Worm (Caenorhabditis elegans): ENCODE data around the gene unc-7.

ce11 chrX:15128184-15128583 lies 19.4 kb downstream of the unc-7 start:
- TF ChIP-seq lin-39 (tag; optimal IDR thresholded peaks at IDR 0.05) (no peak), efl-1 (optimal IDR thresholded peaks at IDR 0.05) (no peak), efl-1 (GFP tag; optimal IDR thresholded peaks at IDR 0.05 in 1 of 2) (no peak), unc-62 (GFP tag; optimal IDR thresholded peaks at IDR 0.05) (no peak), tbx-2 (tag; optimal IDR thresholded peaks at IDR 0.05) (no peak), rnt-1 (tag; optimal IDR thresholded peaks at IDR 0.05) (no peak), aha-1 (tag; optimal IDR thresholded peaks at IDR 0.05) (no peak), alr-1 (tag; optimal IDR thresholded peaks at IDR 0.05; ENCODE audit: borderline replicate concordance) (no peak), isw-1 (GFP tag; IDR thresholded peaks at IDR 0.05) (no peak), ztf-4 (tag; optimal IDR thresholded peaks at IDR 0.05) (no peak), nhr-77 (tag; optimal IDR thresholded peaks at IDR 0.05) (no peak), nhr-19 (GFP tag; conservative IDR thresholded peaks at IDR 0.05) (no peak), sptf-1 (tag; optimal IDR thresholded peaks at IDR 0.05) (no peak), swsn-7 (tag; optimal IDR thresholded peaks at IDR 0.05) (no peak)
